Worm (Caenorhabditis elegans) whole organism, L3 larva: ENCODE results near the gene dhhc-8.

ENCODE experiments used
- R02D3.7 ChIP-seq: fragments of 150-350 bp; optimal IDR thresholded peaks from 2 replicates; lab custom pipeline; 2014; ENCODE audit warnings: missing biosample characterization, missing genetic modification characterization
- ZK546.5 ChIP-seq: sonication (generic microtip); optimal IDR thresholded peaks from 2 replicates; lab custom pipeline; 2017; ENCODE audit warnings: missing biosample characterization, missing genetic modification characterization
- aly-2 ChIP-seq: fragments of 150-350 bp; optimal IDR thresholded peaks from 2 replicates; lab custom pipeline; 2014; ENCODE audit warnings: missing biosample characterization, missing genetic modification characterization
- ama-1 ChIP-seq: fragments of 150-350 bp; optimal IDR thresholded peaks from 2 replicates; lab custom pipeline; 2018
- ceh-16 ChIP-seq: sonication (generic microtip); optimal IDR thresholded peaks from 2 replicates; lab custom pipeline; 2017; ENCODE audit warnings: missing biosample characterization, missing genetic modification characterization
- ceh-28 ChIP-seq: fragments of 150-350 bp; optimal IDR thresholded peaks from 2 replicates; lab custom pipeline; 2014; ENCODE audit warnings: missing biosample characterization, missing genetic modification reagents, missing genetic modification characterization
- ceh-82 ChIP-seq: fragments of 150-350 bp; optimal IDR thresholded peaks from 2 replicates; lab custom pipeline; 2014; ENCODE audit warnings: missing biosample characterization, missing genetic modification characterization
- ceh-9 ChIP-seq: sonication (generic microtip); optimal IDR thresholded peaks from 2 replicates; lab custom pipeline; 2018; ENCODE audit warnings: missing biosample characterization, missing genetic modification characterization
- daf-12 ChIP-seq: fragments of 150-350 bp; optimal IDR thresholded peaks from 2 replicates; lab custom pipeline; 2014; ENCODE audit warnings: missing biosample characterization, missing genetic modification reagents, missing genetic modification characterization
- egl-27 ChIP-seq: sonication (generic microtip); optimal IDR thresholded peaks from 4 replicates; lab custom pipeline; 2017; ENCODE audit warnings: missing biosample characterization, missing genetic modification reagents, missing genetic modification characterization
- egl-5 ChIP-seq: fragments of 150-350 bp; optimal IDR thresholded peaks from 2 replicates; lab custom pipeline; 2017; ENCODE audit warnings: missing biosample characterization, missing genetic modification reagents, missing genetic modification characterization, inconsistent platforms
- elt-1 ChIP-seq: fragments of 150-350 bp; optimal IDR thresholded peaks from 2 replicates; lab custom pipeline; 2014; ENCODE audit warnings: missing biosample characterization, missing genetic modification characterization
- elt-2 ChIP-seq: sonication (generic microtip); optimal IDR thresholded peaks from 2 replicates; lab custom pipeline; 2016; ENCODE audit warnings: missing genetic modification reagents, mild to moderate bottlenecking, missing genetic modification characterization, missing compliant biosample characterization
- elt-3 ChIP-seq, 3 experiments: fragments of 150-350 bp in 1 of 3; sonication (generic microtip) in 2 of 3; optimal IDR thresholded peaks; 2 replicates in 2 of 3; 4 replicates in 1 of 3; lab custom pipeline; 2014 to 2017; ENCODE audit warnings: missing biosample characterization in 3 of 3, missing genetic modification characterization in 3 of 3
- eor-1 ChIP-seq, 2 experiments: fragments of 150-350 bp; optimal IDR thresholded peaks; 2 replicates each; lab custom pipeline; 2014 to 2018; ENCODE audit warnings: missing biosample characterization in 2 of 2, missing genetic modification characterization in 2 of 2
- fkh-2 ChIP-seq: fragments of 150-350 bp; optimal IDR thresholded peaks from 2 replicates; lab custom pipeline; 2014; ENCODE audit warnings: missing biosample characterization, missing genetic modification reagents, missing genetic modification characterization
- fos-1 ChIP-seq: fragments of 150-350 bp; optimal IDR thresholded peaks from 2 replicates; lab custom pipeline; 2014; ENCODE audit warnings: missing biosample characterization, missing genetic modification characterization
- hmg-11 ChIP-seq: sonication (generic microtip); optimal IDR thresholded peaks from 2 replicates; lab custom pipeline; 2016; ENCODE audit warnings: missing genetic modification characterization, missing compliant biosample characterization
- lin-15B ChIP-seq: fragments of 150-350 bp; optimal IDR thresholded peaks from 2 replicates; lab custom pipeline; 2014; ENCODE audit warnings: missing biosample characterization, missing genetic modification characterization
- lin-39 ChIP-seq: fragments of 150-350 bp; optimal IDR thresholded peaks from 2 replicates; lab custom pipeline; 2018; ENCODE audit warnings: missing biosample characterization, missing genetic modification reagents, missing genetic modification characterization
- lsy-12 ChIP-seq: sonication (generic microtip); optimal IDR thresholded peaks from 2 replicates; lab custom pipeline; 2016; ENCODE audit warnings: mild to moderate bottlenecking, missing genetic modification characterization, missing compliant biosample characterization
- mdl-1 ChIP-seq: fragments of 150-350 bp; optimal IDR thresholded peaks from 2 replicates; lab custom pipeline; 2014; ENCODE audit warnings: missing biosample characterization, missing genetic modification characterization
- mml-1 ChIP-seq: fragments of 150-350 bp; sonication (generic microtip); optimal IDR thresholded peaks from 3 replicates; lab custom pipeline; 2014; ENCODE audit warnings: missing biosample characterization, missing genetic modification characterization
- nfya-1 ChIP-seq: sonication (generic microtip); optimal IDR thresholded peaks from 2 replicates; lab custom pipeline; 2017; ENCODE audit warnings: missing genetic modification characterization, mild to moderate bottlenecking, missing compliant biosample characterization, antibody characterized with exemption, moderate library complexity; ENCODE audit not compliant: insufficient read depth
- nhr-11 ChIP-seq: fragments of 150-350 bp; optimal IDR thresholded peaks from 2 replicates; lab custom pipeline; 2014; ENCODE audit warnings: missing biosample characterization, missing genetic modification characterization
- nhr-12 ChIP-seq: fragments of 150-350 bp; optimal IDR thresholded peaks from 2 replicates; lab custom pipeline; 2014; ENCODE audit warnings: missing biosample characterization, missing genetic modification characterization
- nhr-23 ChIP-seq: fragments of 150-350 bp; optimal IDR thresholded peaks from 2 replicates; lab custom pipeline; 2014; ENCODE audit warnings: missing biosample characterization, missing genetic modification reagents, missing genetic modification characterization
- nhr-237 ChIP-seq: fragments of 150-350 bp; optimal IDR thresholded peaks from 2 replicates; lab custom pipeline; 2014; ENCODE audit warnings: missing biosample characterization, missing genetic modification characterization
- nhr-25 ChIP-seq: sonication (generic microtip); optimal IDR thresholded peaks from 2 replicates; lab custom pipeline; 2017; ENCODE audit warnings: missing biosample characterization, missing genetic modification characterization
- nhr-28 ChIP-seq: fragments of 150-350 bp; optimal IDR thresholded peaks from 2 replicates; lab custom pipeline; 2014; ENCODE audit warnings: missing biosample characterization, missing genetic modification characterization
- nhr-43 ChIP-seq: sonication (generic microtip); optimal IDR thresholded peaks from 2 replicates; lab custom pipeline; 2016; ENCODE audit warnings: mild to moderate bottlenecking, missing genetic modification characterization, missing compliant biosample characterization; ENCODE audit not compliant: poor library complexity, severe bottlenecking
- nhr-67 ChIP-seq: fragments of 150-350 bp; optimal IDR thresholded peaks from 2 replicates; lab custom pipeline; 2014; ENCODE audit warnings: missing biosample characterization, missing genetic modification characterization
- nhr-76 ChIP-seq: fragments of 150-350 bp; sonication (generic microtip); optimal IDR thresholded peaks from 5 replicates; lab custom pipeline; 2014; ENCODE audit warnings: missing biosample characterization, missing genetic modification characterization
- nhr-77 ChIP-seq: fragments of 150-350 bp; optimal IDR thresholded peaks from 2 replicates; lab custom pipeline; 2014; ENCODE audit warnings: missing biosample characterization, missing genetic modification characterization
- pqm-1 ChIP-seq: fragments of 150-350 bp; optimal IDR thresholded peaks from 2 replicates; lab custom pipeline; 2017; ENCODE audit warnings: missing biosample characterization, missing genetic modification characterization, inconsistent platforms
- sea-2 ChIP-seq: fragments of 150-350 bp; sonication (generic microtip); optimal IDR thresholded peaks from 4 replicates; lab custom pipeline; 2014; ENCODE audit warnings: missing biosample characterization, missing genetic modification reagents, missing genetic modification characterization
- skn-1 ChIP-seq: fragments of 150-350 bp; optimal IDR thresholded peaks from 2 replicates; lab custom pipeline; 2014; ENCODE audit warnings: missing biosample characterization, missing genetic modification characterization
- snpc-4 ChIP-seq: fragments of 150-350 bp; optimal IDR thresholded peaks from 2 replicates; lab custom pipeline; 2014; ENCODE audit warnings: missing biosample characterization, missing genetic modification characterization
- tbx-2 ChIP-seq: sonication (generic microtip); optimal IDR thresholded peaks from 2 replicates; lab custom pipeline; 2016; ENCODE audit warnings: mild to moderate bottlenecking, missing genetic modification characterization, missing compliant biosample characterization
- unc-39 ChIP-seq: sonication (generic microtip); optimal IDR thresholded peaks from 4 replicates; lab custom pipeline; 2017; ENCODE audit warnings: missing biosample characterization, missing genetic modification characterization
- unc-62 ChIP-seq: fragments of 150-350 bp; sonication (generic microtip); optimal IDR thresholded peaks from 4 replicates; lab custom pipeline; 2014; ENCODE audit warnings: missing biosample characterization, missing genetic modification reagents, missing genetic modification characterization
- zag-1 ChIP-seq: fragments of 150-350 bp; optimal IDR thresholded peaks from 2 replicates; lab custom pipeline; 2014; ENCODE audit warnings: missing biosample characterization, missing genetic modification characterization
- ztf-11 ChIP-seq: fragments of 150-350 bp; optimal IDR thresholded peaks from 2 replicates; lab custom pipeline; 2014; ENCODE audit warnings: missing biosample characterization, missing genetic modification characterization
- ztf-4 ChIP-seq: fragments of 150-350 bp; optimal IDR thresholded peaks from 2 replicates; lab custom pipeline; 2014; ENCODE audit warnings: missing biosample characterization, missing genetic modification characterization

The dhhc-8 gene

ce11 chrIII:13067884-13068767 is 39.3 kb upstream of the dhhc-8 start (continued):
- TF ChIP-seq aly-2 (tag; lab: Kevin White, UChicago) (no peak), nhr-25 (tag; lab: Kevin White, UChicago) (peak; percentile 79), ceh-9 (tag; lab: Kevin White, UChicago) (no peak), ZK546.5 (no peak), nhr-12 (tag; lab: Kevin White, UChicago) (no peak), lsy-12 (peak; percentile 58), nhr-11 (tag; lab: Kevin White, UChicago) (no peak), ceh-28 (tag; lab: Kevin White, UChicago) (peak; percentile 34), hmg-11 (tag; lab: Kevin White, UChicago) (peak; percentile 98), ceh-82 (tag; lab: Kevin White, UChicago) (no peak), nhr-77 (tag; lab: Kevin White, UChicago) (no peak), ama-1 (lab: Kevin White, UChicago) (peak; percentile 45), nfya-1 (peak; percentile 94), tbx-2 (peak; percentile 60), skn-1 (tag; lab: Kevin White, UChicago) (peak; percentile 59), daf-12 (tag; lab: Kevin White, UChicago) (no peak), elt-3 (tag; optimal IDR thresholded peaks at IDR 0.05; lab: Kevin White, UChicago) (no peak), unc-39 (tag; lab: Kevin White, UChicago) (no peak), mdl-1 (tag; lab: Kevin White, UChicago) (peak; percentile 83), egl-5 (tag; lab: Kevin White, UChicago) (peak; percentile 84)

DNA sequence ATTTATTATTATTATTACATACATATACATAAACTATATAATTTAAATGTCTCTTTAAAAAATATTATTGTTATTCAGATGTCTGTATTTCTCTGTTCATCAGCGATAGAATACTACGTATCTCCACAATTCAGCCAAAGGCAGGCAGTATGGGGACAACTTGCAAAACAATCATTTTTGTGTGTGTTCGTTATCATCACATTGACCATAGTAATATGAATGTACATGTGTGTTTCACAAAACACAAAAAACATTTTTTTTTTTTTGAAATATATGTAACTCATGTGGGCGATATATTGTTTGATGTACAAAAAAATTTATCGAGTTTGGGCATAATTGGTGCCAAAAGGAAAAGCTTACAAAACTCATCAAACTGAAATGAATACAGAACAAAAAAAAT is 38.0 kb upstream of the dhhc-8 start:
- TF ChIP-seq nhr-67 (tag; lab: Kevin White, UChicago) (no peak), tbx-2 (no peak), ama-1 (lab: Kevin White, UChicago) (peak; percentile 4), elt-2 (tag; lab: Kevin White, UChicago) (peak; percentile 28), nhr-77 (tag; lab: Kevin White, UChicago) (no peak)

DNA sequence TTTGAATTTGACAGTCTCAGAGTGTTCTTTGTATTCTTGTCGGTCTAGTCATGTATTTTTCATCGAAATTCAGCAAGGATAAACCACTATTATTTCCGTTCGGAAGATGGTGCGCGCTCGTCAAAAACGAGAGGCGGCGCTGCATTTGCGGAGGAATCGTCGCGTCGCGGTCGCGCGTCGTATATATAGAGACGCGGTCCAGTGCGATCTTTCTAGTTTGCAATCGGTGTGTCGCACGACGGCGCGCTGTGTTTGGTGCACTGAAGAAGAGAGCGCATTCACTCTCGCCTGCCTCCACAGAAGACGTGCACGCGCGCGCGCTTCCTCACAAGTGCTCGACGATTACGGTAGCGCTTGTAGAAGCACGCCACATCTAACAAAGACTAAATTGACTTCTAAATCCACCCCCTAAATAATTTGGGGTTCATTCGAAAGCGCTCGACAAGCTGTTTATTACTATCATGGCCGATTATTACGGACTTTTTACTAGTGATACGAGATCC is 36.8 kb upstream of the dhhc-8 start, which contains the start of gene Y39E4B.6:
Y39E4B.6 (plus strand) TSS at position 209 of the 503 bp plus-strand sequence.
- peak in 1 of 3 experiments; percentile 93 for TF ChIP-seq elt-3 (tag; optimal IDR thresholded peaks at IDR 0.05; lab: Kevin White, UChicago)
- TF ChIP-seq ceh-16 (tag; lab: Kevin White, UChicago), result no peak
- TF ChIP-seq snpc-4 (tag; lab: Kevin White, UChicago), result no peak
- TF ChIP-seq lin-15B, result peak; percentile 91
- TF ChIP-seq lin-39 (tag; lab: Kevin White, UChicago), result peak; percentile 99
- TF ChIP-seq lsy-12, result peak; percentile 98
- no peak for TF ChIP-seq nhr-237
- TF ChIP-seq nhr-25 (tag; lab: Kevin White, UChicago), result peak; percentile 96
- TF ChIP-seq elt-1 (tag; lab: Kevin White, UChicago), result peak; percentile 69
- TF ChIP-seq nhr-11 (tag; lab: Kevin White, UChicago), result peak; percentile 92
- TF ChIP-seq egl-5 (tag; lab: Kevin White, UChicago), result peak; percentile 89
- peak; percentile 92 for TF ChIP-seq elt-2 (tag; lab: Kevin White, UChicago)
- peak; percentile 37 for TF ChIP-seq zag-1 (tag; lab: Kevin White, UChicago)
- peak; percentile 79 to 96 for TF ChIP-seq eor-1 (tag; optimal IDR thresholded peaks at IDR 0.05; lab: Kevin White, UChicago)
- peak; percentile 95 for TF ChIP-seq nhr-23 (tag; lab: Kevin White, UChicago)
- TF ChIP-seq mdl-1 (tag; lab: Kevin White, UChicago), result peak; percentile 80
- peak; percentile 83 for TF ChIP-seq R02D3.7 (tag; lab: Kevin White, UChicago)
- peak; percentile 86 for TF ChIP-seq fos-1 (tag; lab: Kevin White, UChicago)
- peak; percentile 23 for TF ChIP-seq ztf-11 (tag; lab: Kevin White, UChicago)
- no peak for TF ChIP-seq aly-2 (tag; lab: Kevin White, UChicago)
- TF ChIP-seq nhr-76 (tag; lab: Kevin White, UChicago), result peak; percentile 77
- peak; percentile 34 for TF ChIP-seq ZK546.5
- TF ChIP-seq ama-1 (lab: Kevin White, UChicago), result peak; percentile 99
- no peak for TF ChIP-seq nhr-12 (tag; lab: Kevin White, UChicago)
- TF ChIP-seq daf-12 (tag; lab: Kevin White, UChicago), result no peak
- TF ChIP-seq sea-2 (GFP tag; lab: Kevin White, UChicago), result peak; percentile 98
- TF ChIP-seq pqm-1, result peak; percentile 78
- peak; percentile 89 for TF ChIP-seq unc-62 (GFP tag; lab: Kevin White, UChicago)
- peak; percentile 85 for TF ChIP-seq ceh-82 (tag; lab: Kevin White, UChicago)
- peak; percentile 96 for TF ChIP-seq nfya-1
- TF ChIP-seq unc-39 (tag; lab: Kevin White, UChicago), result peak; percentile 40
- TF ChIP-seq mml-1 (tag; lab: Kevin White, UChicago), result no peak
- TF ChIP-seq nhr-77 (tag; lab: Kevin White, UChicago), result peak; percentile 77
- TF ChIP-seq fkh-2 (tag; lab: Kevin White, UChicago), result no peak
- TF ChIP-seq nhr-28 (tag; lab: Kevin White, UChicago), result no peak
- peak; percentile 72 for TF ChIP-seq nhr-43 (tag; lab: Kevin White, UChicago)
- TF ChIP-seq egl-27 (tag; lab: Kevin White, UChicago), result peak; percentile 85
- TF ChIP-seq ztf-4 (tag; lab: Kevin White, UChicago), result peak; percentile 84
- peak; percentile 72 for TF ChIP-seq tbx-2
